Worm (Caenorhabditis elegans) whole organism, L2 larva: ENCODE measurements around the gene Y51H7C.7.

Source experiments
- ZK546.5 ChIP-seq: sonication (generic microtip); optimal IDR thresholded peaks from 2 replicates; lab custom pipeline; 2017; ENCODE audit warnings: missing biosample characterization, missing genetic modification characterization
- ceh-82 ChIP-seq: fragments of 150-350 bp; optimal IDR thresholded peaks from 2 replicates; lab custom pipeline; 2014; ENCODE audit warnings: missing biosample characterization, missing genetic modification characterization
- elt-1 ChIP-seq: fragments of 150-350 bp; optimal IDR thresholded peaks from 2 replicates; lab custom pipeline; 2014; ENCODE audit warnings: missing biosample characterization, missing genetic modification characterization
- fos-1 ChIP-seq: fragments of 150-350 bp; optimal IDR thresholded peaks from 2 replicates; lab custom pipeline; 2014; ENCODE audit warnings: missing biosample characterization, missing genetic modification characterization
- lsy-2 ChIP-seq, 2 experiments: fragments of 150-350 bp in 1 of 2; sonication (generic microtip) in 1 of 2; optimal IDR thresholded peaks; 2 replicates each; lab custom pipeline; 2014 to 2017; ENCODE audit warnings: missing biosample characterization in 2 of 2, missing genetic modification characterization in 2 of 2
- nhr-12 ChIP-seq: fragments of 150-350 bp; optimal IDR thresholded peaks from 2 replicates; lab custom pipeline; 2014; ENCODE audit warnings: missing biosample characterization, missing genetic modification characterization
- skn-1 ChIP-seq: sonication (generic microtip); optimal IDR thresholded peaks from 2 replicates; lab custom pipeline; 2017; ENCODE audit warnings: missing biosample characterization, missing genetic modification characterization
- unc-39 ChIP-seq: fragments of 150-350 bp; optimal IDR thresholded peaks from 2 replicates; lab custom pipeline; 2014; ENCODE audit warnings: missing biosample characterization, missing genetic modification characterization

- TF ChIP-seq ceh-82 (tag; lab: Kevin White, UChicago) (no peak), ZK546.5 (tag; lab: Kevin White, UChicago) (no peak), unc-39 (tag; lab: Kevin White, UChicago) (no peak), fos-1 (no peak), elt-1 (tag; lab: Kevin White, UChicago) (no peak), skn-1 (tag; lab: Kevin White, UChicago) (no peak), nhr-12 (no peak), lsy-2 (tag; optimal IDR thresholded peaks at IDR 0.05; lab: Kevin White, UChicago) (no peak)
Observed at ce11 chrII:1385280-1385679, 17.1 kb upstream of the Y51H7C.7 start, which contains the start of gene F54D12.7.
